Worm (Caenorhabditis elegans) whole organism, L1 larva: ENCODE measurements around the gene lin-3.

ENCODE experiments used
- C16A3.4 ChIP-seq: fragments of 150-350 bp; optimal IDR thresholded peaks from 2 replicates; lab custom pipeline; 2014; ENCODE audit warnings: missing biosample characterization, missing genetic modification characterization
- alr-1 ChIP-seq: fragments of 200-800 bp; sonication (Bioruptor generic); optimal IDR thresholded peaks from 2 replicates; lab custom pipeline; 2018; ENCODE audit warnings: borderline replicate concordance, mild to moderate bottlenecking, missing genetic modification characterization, missing compliant biosample characterization
- ceh-8 ChIP-seq: fragments of 200-800 bp; sonication (Bioruptor generic); optimal IDR thresholded peaks from 2 replicates; lab custom pipeline; 2018; ENCODE audit warnings: mild to moderate bottlenecking, missing genetic modification characterization, moderate library complexity, missing compliant biosample characterization
- ceh-90 ChIP-seq: sonication (generic microtip); optimal IDR thresholded peaks from 2 replicates; lab custom pipeline; 2016; ENCODE audit warnings: missing genetic modification characterization, missing compliant biosample characterization
- efl-1 ChIP-seq, 4 experiments: fragments of 150-350 bp; optimal IDR thresholded peaks in 3 of 4; peaks in 1 of 4; 1 replicate in 1 of 4; 2 replicates in 3 of 4; lab custom pipeline; 2014; ENCODE audit warnings: missing biosample characterization in 2 of 4, missing genetic modification characterization in 2 of 4, missing genetic modification reagents in 2 of 4
- efl-3 ChIP-seq: fragments of 200-800 bp; sonication (Bioruptor generic); optimal IDR thresholded peaks from 2 replicates; lab custom pipeline; 2018; ENCODE audit warnings: mild to moderate bottlenecking, missing genetic modification characterization, missing compliant biosample characterization
- egl-13 ChIP-seq: sonication (generic microtip); optimal IDR thresholded peaks from 2 replicates; lab custom pipeline; 2016; ENCODE audit warnings: missing genotype, missing genetic modification reagents, missing genetic modification characterization, missing compliant biosample characterization
- egl-27 ChIP-seq, 2 experiments: fragments of 150-350 bp in 1 of 2; sonication (generic microtip); optimal IDR thresholded peaks; 3 replicates each; lab custom pipeline; 2017 to 2018; ENCODE audit warnings: missing biosample characterization in 2 of 2, missing genetic modification characterization in 2 of 2, missing genetic modification reagents in 2 of 2
- elt-2 ChIP-seq: sonication (generic microtip); optimal IDR thresholded peaks from 2 replicates; lab custom pipeline; 2016; ENCODE audit warnings: missing genetic modification characterization, mild to moderate bottlenecking, inconsistent platforms, missing compliant biosample characterization, missing genetic modification reagents
- ets-5 ChIP-seq: fragments of 200-800 bp; sonication (Bioruptor generic); IDR thresholded peaks from 2 replicates; pipeline ENCODE4 v1.3.6; 2022; ENCODE audit warnings: missing genetic modification characterization, missing compliant biosample characterization
- fkh-8 ChIP-seq: sonication (generic microtip); optimal IDR thresholded peaks from 2 replicates; lab custom pipeline; 2016; ENCODE audit warnings: mild to moderate bottlenecking, missing genetic modification characterization, missing compliant biosample characterization
- grh-1 ChIP-seq: fragments of 200-800 bp; sonication (Bioruptor generic); IDR thresholded peaks from 2 replicates; pipeline ENCODE4 v1.3.6; 2022; ENCODE audit warnings: missing genetic modification reagents, missing genetic modification characterization, missing compliant biosample characterization
- hlh-17 ChIP-seq: fragments of 200-800 bp; sonication (Bioruptor generic); optimal IDR thresholded peaks from 2 replicates; lab custom pipeline; 2018; ENCODE audit warnings: missing genetic modification characterization, mild to moderate bottlenecking, missing compliant biosample characterization, moderate library complexity, borderline replicate concordance
- irx-1 ChIP-seq: sonication (generic microtip); optimal IDR thresholded peaks from 2 replicates; lab custom pipeline; 2016; ENCODE audit warnings: missing genetic modification characterization, missing compliant biosample characterization
- jun-1 ChIP-seq: fragments of 150-350 bp; optimal IDR thresholded peaks from 2 replicates; lab custom pipeline; 2014; ENCODE audit warnings: missing biosample characterization, missing genetic modification reagents, missing genetic modification characterization
- lin-14 ChIP-seq: fragments of 200-800 bp; sonication (Bioruptor generic); optimal IDR thresholded peaks from 2 replicates; lab custom pipeline; 2018; ENCODE audit warnings: mild to moderate bottlenecking, missing genetic modification characterization, moderate library complexity, missing compliant biosample characterization
- lin-39 ChIP-seq: fragments of 150-350 bp; optimal IDR thresholded peaks from 2 replicates; lab custom pipeline; 2014; ENCODE audit warnings: missing biosample characterization, missing genetic modification reagents, missing genetic modification characterization
- lsy-2 ChIP-seq, 2 experiments: fragments of 150-350 bp; optimal IDR thresholded peaks; 2 replicates each; lab custom pipeline; 2014; ENCODE audit warnings: missing biosample characterization in 2 of 2, missing genetic modification characterization in 2 of 2
- mef-2 ChIP-seq: fragments of 150-350 bp; optimal IDR thresholded peaks from 2 replicates; lab custom pipeline; 2014; ENCODE audit warnings: missing biosample characterization, missing genetic modification characterization
- mep-1 ChIP-seq: fragments of 150-350 bp; optimal IDR thresholded peaks from 2 replicates; lab custom pipeline; 2014; ENCODE audit warnings: missing biosample characterization, missing genetic modification characterization
- nhr-12 ChIP-seq: sonication (generic microtip); optimal IDR thresholded peaks from 2 replicates; lab custom pipeline; 2017; ENCODE audit warnings: missing biosample characterization, missing genetic modification characterization
- nhr-19 ChIP-seq: fragments of 200-800 bp; sonication (Bioruptor generic); conservative IDR thresholded peaks from 2 replicates; pipeline ENCODE4 v1.3.6; 2022; ENCODE audit warnings: missing genetic modification characterization, missing compliant biosample characterization
- nhr-28 ChIP-seq: fragments of 150-350 bp; optimal IDR thresholded peaks from 2 replicates; lab custom pipeline; 2014; ENCODE audit warnings: missing biosample characterization, missing genetic modification characterization
- nhr-47 ChIP-seq: sonication (generic microtip); optimal IDR thresholded peaks from 2 replicates; lab custom pipeline; 2016; ENCODE audit warnings: mild to moderate bottlenecking, missing genetic modification characterization, moderate library complexity, missing compliant biosample characterization
- nhr-76 ChIP-seq: sonication (generic microtip); optimal IDR thresholded peaks from 2 replicates; lab custom pipeline; 2017; ENCODE audit warnings: missing biosample characterization, missing genetic modification characterization
- nhr-77 ChIP-seq: fragments of 150-350 bp; optimal IDR thresholded peaks from 2 replicates; lab custom pipeline; 2014; ENCODE audit warnings: missing biosample characterization, missing genetic modification characterization
- nhr-84 ChIP-seq: sonication (generic microtip); optimal IDR thresholded peaks from 2 replicates; lab custom pipeline; 2017; ENCODE audit warnings: missing biosample characterization, missing genetic modification characterization
- nhr-90 ChIP-seq: sonication (generic microtip); optimal IDR thresholded peaks from 2 replicates; lab custom pipeline; 2016; ENCODE audit warnings: mild to moderate bottlenecking, missing genetic modification characterization, missing compliant biosample characterization; ENCODE audit not compliant: poor library complexity
- pax-3 ChIP-seq: fragments of 200-800 bp; sonication (Bioruptor generic); optimal IDR thresholded peaks from 2 replicates; lab custom pipeline; 2018; ENCODE audit warnings: mild to moderate bottlenecking, missing genetic modification characterization, moderate library complexity, missing compliant biosample characterization
- pqm-1 ChIP-seq: sonication (generic microtip); optimal IDR thresholded peaks from 3 replicates; lab custom pipeline; 2017; ENCODE audit warnings: missing biosample characterization, missing genetic modification characterization
- rnt-1 ChIP-seq: sonication (generic microtip); optimal IDR thresholded peaks from 2 replicates; lab custom pipeline; 2016; ENCODE audit warnings: mild to moderate bottlenecking, missing genetic modification characterization, moderate library complexity, missing compliant biosample characterization
- skn-1 ChIP-seq: fragments of 150-350 bp; optimal IDR thresholded peaks from 2 replicates; lab custom pipeline; 2014; ENCODE audit warnings: missing biosample characterization, missing genetic modification characterization
- snu-23 ChIP-seq: sonication (generic microtip); optimal IDR thresholded peaks from 2 replicates; lab custom pipeline; 2016; ENCODE audit warnings: missing genetic modification characterization, missing compliant biosample characterization
- sox-4 ChIP-seq: sonication (generic microtip); optimal IDR thresholded peaks from 2 replicates; lab custom pipeline; 2016; ENCODE audit warnings: missing genetic modification characterization, missing compliant biosample characterization
- sup-37 ChIP-seq: fragments of 200-800 bp; sonication (Bioruptor generic); optimal IDR thresholded peaks from 2 replicates; lab custom pipeline; 2018; ENCODE audit warnings: mild to moderate bottlenecking, missing genetic modification characterization, missing compliant biosample characterization
- tlp-1 ChIP-seq: fragments of 150-350 bp; optimal IDR thresholded peaks from 2 replicates; lab custom pipeline; 2014; ENCODE audit warnings: missing biosample characterization, missing genetic modification characterization
- unc-30 ChIP-seq: sonication (generic microtip); optimal IDR thresholded peaks from 2 replicates; lab custom pipeline; 2017; ENCODE audit warnings: missing biosample characterization, missing genetic modification characterization
- unc-62 ChIP-seq: fragments of 150-350 bp; optimal IDR thresholded peaks from 2 replicates; lab custom pipeline; 2014; ENCODE audit warnings: missing biosample characterization, missing genetic modification reagents, missing genetic modification characterization
- unc-86 ChIP-seq: sonication (generic microtip); optimal IDR thresholded peaks from 2 replicates; lab custom pipeline; 2016; ENCODE audit warnings: missing genetic modification characterization, missing compliant biosample characterization
- vab-15 ChIP-seq: sonication (generic microtip); optimal IDR thresholded peaks from 2 replicates; lab custom pipeline; 2017; ENCODE audit warnings: missing genotype, mild to moderate bottlenecking, missing genetic modification characterization, missing compliant biosample characterization
- xbp-1 ChIP-seq: sonication (generic microtip); optimal IDR thresholded peaks from 2 replicates; lab custom pipeline; 2016; ENCODE audit warnings: missing genetic modification characterization, missing compliant biosample characterization
- zag-1 ChIP-seq: fragments of 150-350 bp; optimal IDR thresholded peaks from 2 replicates; lab custom pipeline; 2014; ENCODE audit warnings: missing biosample characterization, missing genetic modification characterization
- zip-4 ChIP-seq: fragments of 200-800 bp; sonication (Bioruptor generic); optimal IDR thresholded peaks from 2 replicates; lab custom pipeline; 2018; ENCODE audit warnings: mild to moderate bottlenecking, missing genetic modification characterization, moderate library complexity, missing compliant biosample characterization
- ztf-11 ChIP-seq, 2 experiments: sonication (generic microtip); optimal IDR thresholded peaks; 2 replicates each; lab custom pipeline; 2016 to 2017; ENCODE audit warnings: missing genetic modification characterization in 2 of 2, missing biosample characterization in 1 of 2, missing compliant biosample characterization in 1 of 2

The lin-3 gene

DNA sequence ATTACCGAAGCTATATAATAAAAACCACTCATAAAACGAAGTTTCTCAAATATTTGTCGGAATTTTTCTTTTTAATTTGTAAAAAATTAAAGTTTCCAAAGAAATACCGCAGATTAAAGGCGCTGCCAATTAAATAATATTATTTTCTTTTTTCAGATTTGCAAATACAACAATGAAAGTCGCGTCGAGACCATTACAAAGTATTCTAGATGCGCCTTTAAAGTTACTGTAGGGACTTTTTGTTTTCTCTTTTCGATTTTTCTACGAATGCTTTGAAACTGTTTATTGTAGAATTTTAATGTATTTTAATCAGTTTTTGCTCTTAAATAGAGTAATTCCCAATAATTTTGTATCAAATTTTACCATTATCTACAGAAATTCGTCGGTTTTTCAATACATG, 15.9 kb upstream of the lin-3 start:
- TF ChIP-seq hlh-17 (GFP tag; lab: Kevin White, UChicago) (no peak), lin-14 (GFP tag; lab: Kevin White, UChicago) (no peak)
- TF ChIP-seq, all 84 proteins: peak for 0

DNA sequence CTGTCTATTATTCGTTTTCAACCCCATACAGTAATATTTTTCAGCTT, 15.7 kb upstream of the lin-3 start, which contains the start of gene kdin-1:
kdin-1 (plus strand) TSS at position 38 of the 47 bp plus-strand sequence.
- TF ChIP-seq nhr-90: no peak
- TF ChIP-seq mep-1 (tag; lab: Kevin White, UChicago): no peak
- no peak for TF ChIP-seq vab-15
- no peak for TF ChIP-seq sox-4 (tag; lab: Kevin White, UChicago)
- no peak for TF ChIP-seq elt-2
- no peak for TF ChIP-seq nhr-28 (tag; lab: Kevin White, UChicago)
- no peak for TF ChIP-seq ceh-8 (GFP tag; lab: Kevin White, UChicago)
- TF ChIP-seq unc-86 (tag; lab: Kevin White, UChicago): no peak
- no peak for TF ChIP-seq ets-5 (GFP tag; lab: Robert Waterston, UW)
- no peak for TF ChIP-seq nhr-84 (tag; lab: Kevin White, UChicago)
- no peak for TF ChIP-seq lin-39 (tag; lab: Kevin White, UChicago)
- no peak for TF ChIP-seq egl-27 (tag; optimal IDR thresholded peaks at IDR 0.05; lab: Kevin White, UChicago)
- no peak for TF ChIP-seq nhr-47
- TF ChIP-seq ztf-11 (tag; optimal IDR thresholded peaks at IDR 0.05; lab: Kevin White, UChicago): no peak
- TF ChIP-seq nhr-12 (tag; lab: Kevin White, UChicago): no peak
- no peak for TF ChIP-seq nhr-76 (tag; lab: Kevin White, UChicago)
- TF ChIP-seq unc-62 (GFP tag; lab: Kevin White, UChicago): no peak
- no peak for TF ChIP-seq nhr-19 (GFP tag; lab: Robert Waterston, UW)
- TF ChIP-seq alr-1: no peak
- no peak for TF ChIP-seq irx-1

DNA sequence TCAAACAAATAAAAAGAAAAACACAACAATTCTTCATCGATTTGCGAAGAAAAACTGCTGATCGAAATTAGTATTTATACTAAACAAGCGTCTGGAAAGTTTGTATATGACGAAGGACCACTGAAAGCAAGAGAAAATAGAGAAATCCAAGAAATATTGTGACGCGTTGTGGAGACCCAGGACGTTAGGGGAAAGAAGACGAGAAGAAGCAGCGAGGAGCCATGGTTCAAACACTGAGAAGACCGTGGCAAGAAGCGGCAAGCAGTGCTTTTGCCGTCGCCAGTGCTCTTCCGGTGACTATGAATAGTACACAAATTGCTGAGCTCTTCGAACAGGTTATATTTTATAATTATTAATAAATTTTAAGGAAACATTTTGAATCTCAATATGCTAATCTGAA, 15.4 kb upstream of the lin-3 start:
- no peak for TF ChIP-seq C16A3.4
- TF ChIP-seq lsy-2 (tag; optimal IDR thresholded peaks at IDR 0.05; lab: Kevin White, UChicago): peak in 1 of 2 experiments; percentile 7
- TF ChIP-seq zag-1 (tag; lab: Kevin White, UChicago): no peak
- peak; percentile 15 for TF ChIP-seq snu-23 (GFP tag; lab: Kevin White, UChicago)
- TF ChIP-seq unc-30: no peak
- TF ChIP-seq pqm-1 (tag; lab: Kevin White, UChicago): no peak
- TF ChIP-seq egl-27 (tag; optimal IDR thresholded peaks at IDR 0.05; lab: Kevin White, UChicago): no peak
- TF ChIP-seq unc-86 (tag; lab: Kevin White, UChicago): no peak
- no peak for TF ChIP-seq nhr-28 (tag; lab: Kevin White, UChicago)
- TF ChIP-seq efl-1 (optimal IDR thresholded peaks at IDR 0.05; lab: Kevin White, UChicago): peak in 1 of 2 experiments; percentile 27
- peak in 1 of 2 experiments; percentile 22 for TF ChIP-seq efl-1 (GFP tag; optimal IDR thresholded peaks at IDR 0.05 in 1 of 2; lab: Kevin White, UChicago)
- TF ChIP-seq rnt-1 (tag; lab: Kevin White, UChicago): peak; percentile 1
- TF ChIP-seq sup-37 (GFP tag; lab: Kevin White, UChicago): no peak
- TF ChIP-seq xbp-1 (tag; lab: Kevin White, UChicago): no peak
- TF ChIP-seq pax-3 (tag; lab: Kevin White, UChicago): no peak
- no peak for TF ChIP-seq zip-4 (GFP tag; lab: Kevin White, UChicago)

DNA sequence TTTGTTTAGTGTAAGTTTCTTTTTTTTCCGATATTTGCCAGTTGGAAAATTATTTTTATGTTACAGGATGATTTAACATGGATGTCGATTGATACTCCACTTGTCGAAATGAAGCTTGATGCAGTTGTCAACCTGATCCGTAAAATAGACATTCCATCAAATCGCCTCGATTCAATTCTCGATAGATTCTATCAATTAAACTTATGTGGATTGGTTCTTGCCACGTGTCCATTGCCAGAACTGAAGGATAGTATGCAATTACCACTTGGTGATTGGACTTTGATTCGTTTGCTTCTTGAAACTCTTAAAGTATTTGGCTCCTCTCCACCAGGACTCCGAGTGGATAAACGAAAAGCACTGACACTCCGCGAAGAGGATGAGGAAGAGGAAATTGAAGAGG, 9.7 kb upstream of the lin-3 start:
- TF ChIP-seq egl-13 (tag; lab: Kevin White, UChicago) (no peak), nhr-28 (tag; lab: Kevin White, UChicago) (no peak), pqm-1 (tag; lab: Kevin White, UChicago) (no peak), ceh-90 (tag; lab: Kevin White, UChicago) (no peak), skn-1 (no peak), nhr-77 (tag; lab: Kevin White, UChicago) (no peak), mef-2 (tag; lab: Kevin White, UChicago) (no peak), grh-1 (GFP tag; lab: Robert Waterston, UW) (no peak), tlp-1 (tag; lab: Kevin White, UChicago) (no peak), efl-3 (GFP tag; lab: Kevin White, UChicago) (no peak), jun-1 (tag; lab: Kevin White, UChicago) (no peak), nhr-47 (no peak), ztf-11 (tag; optimal IDR thresholded peaks at IDR 0.05; lab: Kevin White, UChicago) (no peak), fkh-8 (tag; lab: Kevin White, UChicago) (no peak), hlh-17 (GFP tag; lab: Kevin White, UChicago) (no peak)
